Fruit fly (Drosophila melanogaster): ENCODE measurements around the gene Sod1.

dm6 chr3L:11155380-11155779 is 41.8 kb upstream of the Sod1 start:
- TF ChIP-seq psq (optimal IDR thresholded peaks at IDR 0.05) = no peak
- no peak for TF ChIP-seq CG8478 (optimal IDR thresholded peaks at IDR 0.05)
- TF ChIP-seq pan (optimal IDR thresholded peaks at IDR 0.05) = no peak
- TF ChIP-seq Dll (optimal IDR thresholded peaks at IDR 0.05) = no peak

All from whole organism.